Worm (Caenorhabditis elegans) whole organism, L2 larva: Measurements from ENCODE around the gene F49E12.12.

ENCODE experiments used
- ceh-82 ChIP-seq: fragments of 150-350 bp; optimal IDR thresholded peaks from 2 replicates; lab custom pipeline; 2014; ENCODE audit warnings: missing biosample characterization, missing genetic modification characterization
- nhr-23 ChIP-seq: fragments of 150-350 bp; optimal IDR thresholded peaks from 2 replicates; lab custom pipeline; 2014; ENCODE audit warnings: missing biosample characterization, missing genetic modification reagents, missing genetic modification characterization
- unc-55 ChIP-seq: fragments of 150-350 bp; sonication (generic microtip); optimal IDR thresholded peaks from 3 replicates; lab custom pipeline; 2014; ENCODE audit warnings: missing biosample characterization, missing genetic modification reagents, missing genetic modification characterization
- unc-62 ChIP-seq: fragments of 150-350 bp; optimal IDR thresholded peaks from 2 replicates; lab custom pipeline; 2014; ENCODE audit warnings: missing biosample characterization, missing genetic modification reagents, missing genetic modification characterization

DNA sequence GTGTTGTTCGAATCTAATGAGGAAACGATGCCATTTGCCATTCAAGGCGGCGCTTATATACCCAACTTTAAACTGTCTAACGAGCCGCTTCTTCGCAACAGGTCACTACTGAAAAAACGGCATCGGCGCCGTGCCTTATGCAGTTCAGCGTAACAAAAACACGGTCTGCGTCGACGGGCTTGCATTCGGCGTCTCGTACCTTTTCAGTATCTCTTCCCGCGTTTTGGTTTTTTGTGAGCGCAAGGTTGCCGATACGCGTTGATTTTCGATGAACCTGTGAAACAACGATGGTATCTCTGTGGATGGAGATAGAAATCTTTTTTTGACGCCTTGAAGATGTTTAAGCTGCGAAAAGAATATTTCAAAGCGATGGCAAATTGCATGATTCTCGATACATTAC, 21.9 kb upstream of the F49E12.12 start, which contains the start of gene col-77:
- TF ChIP-seq nhr-23: no peak
- no peak for TF ChIP-seq ceh-82 (tag; lab: Kevin White, UChicago)
- no peak for TF ChIP-seq unc-55 (GFP tag; lab: Kevin White, UChicago)
- no peak for TF ChIP-seq unc-62 (GFP tag; lab: Kevin White, UChicago)
